Fruit fly (Drosophila melanogaster) whole organism, pupa: ENCODE measurements around the gene CG32647.
A peak's percentile ranks its signal among the peaks of the same experiment; 100 is the strongest.

Source experiments
- CG12605 ChIP-seq: fragments of 200-800 bp; sonication (Bioruptor generic); IDR thresholded peaks from 2 replicates; pipeline ENCODE4 v1.3.6; 2022; ENCODE audit warnings: missing biosample characterization, missing genetic modification characterization
- CG14655 ChIP-seq: fragments of 200-800 bp; sonication (Bioruptor generic); optimal IDR thresholded peaks from 3 replicates; lab custom pipeline; 2017; ENCODE audit warnings: mild to moderate bottlenecking, missing biosample characterization, missing genetic modification reagents, missing genetic modification characterization
- CG4496 ChIP-seq: fragments of 200-800 bp; sonication (Bioruptor generic); IDR thresholded peaks from 3 replicates; pipeline ENCODE4 v1.3.6; 2022; ENCODE audit warnings: missing biosample characterization, missing genetic modification characterization
- CG8301 ChIP-seq: fragments of 200-800 bp; sonication (Bioruptor generic); optimal IDR thresholded peaks from 2 replicates; lab custom pipeline; 2018; ENCODE audit warnings: missing biosample characterization, mild to moderate bottlenecking, missing genetic modification characterization
- CG9948 ChIP-seq: fragments of 200-800 bp; sonication (Bioruptor generic); optimal IDR thresholded peaks from 2 replicates; lab custom pipeline; 2018; ENCODE audit warnings: missing biosample characterization, mild to moderate bottlenecking, missing genetic modification characterization, moderate library complexity
- EcR ChIP-seq: fragments of 200-800 bp; sonication (Bioruptor generic); optimal IDR thresholded peaks from 3 replicates; lab custom pipeline; 2019; ENCODE audit warnings: missing biosample characterization, missing genetic modification characterization, mild to moderate bottlenecking, moderate library complexity, missing genetic modification reagents

- TF ChIP-seq CG4496 (GFP tag; lab: Robert Waterston, UW) (0 out of 3 replicates have a peak, but pooled peaks have one; percentile 40), CG12605 (GFP tag; lab: Robert Waterston, UW) (no peak), CG8301 (tag; lab: Kevin White, UChicago) (no peak), CG9948 (tag; lab: Kevin White, UChicago) (no peak), CG14655 (GFP tag; lab: Kevin White, UChicago) (peak; percentile 14), EcR (GFP tag; lab: Kevin White, UChicago) (no peak)
Measured at dm6 chrX:12723332-12723731, 61.4 kb downstream of the CG32647 start.
